Fruit fly (Drosophila melanogaster) whole organism, pupa: ENCODE measurements around the gene CG31922.

Experiments used
- CG10348 ChIP-seq: fragments of 200-800 bp; sonication (Bioruptor generic); IDR thresholded peaks from 2 replicates; pipeline ENCODE4 v1.3.6; 2022; ENCODE audit warnings: missing biosample characterization, missing genetic modification characterization
- CG12605 ChIP-seq: fragments of 200-800 bp; sonication (Bioruptor generic); IDR thresholded peaks from 2 replicates; pipeline ENCODE4 v1.3.6; 2022; ENCODE audit warnings: missing biosample characterization, missing genetic modification characterization
- CG13204 ChIP-seq: fragments of 200-800 bp; sonication (Bioruptor generic); optimal IDR thresholded peaks from 2 replicates; lab custom pipeline; 2018; ENCODE audit warnings: missing biosample characterization, mild to moderate bottlenecking, missing genetic modification characterization, moderate library complexity
- CG14655 ChIP-seq: fragments of 200-800 bp; sonication (Bioruptor generic); optimal IDR thresholded peaks from 3 replicates; lab custom pipeline; 2017; ENCODE audit warnings: mild to moderate bottlenecking, missing biosample characterization, missing genetic modification reagents, missing genetic modification characterization
- CG15710 ChIP-seq: fragments of 200-800 bp; sonication (Bioruptor generic); optimal IDR thresholded peaks from 2 replicates; lab custom pipeline; 2018; ENCODE audit warnings: missing biosample characterization, mild to moderate bottlenecking, missing genetic modification characterization, moderate library complexity
- CG17806 ChIP-seq: fragments of 200-800 bp; sonication (Bioruptor generic); optimal IDR thresholded peaks from 2 replicates; lab custom pipeline; 2018; ENCODE audit warnings: missing biosample characterization, mild to moderate bottlenecking, missing genetic modification characterization, moderate library complexity
- CG32121 ChIP-seq: fragments of 200-800 bp; sonication (Bioruptor generic); IDR thresholded peaks from 2 replicates; pipeline ENCODE4 v1.3.6; 2022; ENCODE audit warnings: missing biosample characterization, missing genetic modification characterization
- CG34367 ChIP-seq: fragments of 200-800 bp; sonication (Bioruptor generic); optimal IDR thresholded peaks from 2 replicates; lab custom pipeline; 2018; ENCODE audit warnings: missing biosample characterization, mild to moderate bottlenecking, missing genetic modification characterization
- CG4496 ChIP-seq: fragments of 200-800 bp; sonication (Bioruptor generic); IDR thresholded peaks from 3 replicates; pipeline ENCODE4 v1.3.6; 2022; ENCODE audit warnings: missing biosample characterization, missing genetic modification characterization
- CG8159 ChIP-seq: fragments of 200-800 bp; sonication (Bioruptor generic); optimal IDR thresholded peaks from 3 replicates; lab custom pipeline; 2018; ENCODE audit warnings: missing biosample characterization, mild to moderate bottlenecking, missing genetic modification characterization, moderate library complexity
- CG8301 ChIP-seq: fragments of 200-800 bp; sonication (Bioruptor generic); optimal IDR thresholded peaks from 2 replicates; lab custom pipeline; 2018; ENCODE audit warnings: missing biosample characterization, mild to moderate bottlenecking, missing genetic modification characterization
- CG9948 ChIP-seq: fragments of 200-800 bp; sonication (Bioruptor generic); optimal IDR thresholded peaks from 2 replicates; lab custom pipeline; 2018; ENCODE audit warnings: missing biosample characterization, mild to moderate bottlenecking, missing genetic modification characterization, moderate library complexity
- D1 ChIP-seq: fragments of 200-800 bp; sonication (Bioruptor generic); optimal IDR thresholded peaks from 2 replicates; lab custom pipeline; 2018; ENCODE audit warnings: missing biosample characterization, mild to moderate bottlenecking, missing genetic modification characterization, moderate library complexity
- EcR ChIP-seq: fragments of 200-800 bp; sonication (Bioruptor generic); optimal IDR thresholded peaks from 3 replicates; lab custom pipeline; 2019; ENCODE audit warnings: missing biosample characterization, missing genetic modification characterization, mild to moderate bottlenecking, moderate library complexity, missing genetic modification reagents
- Ets98B ChIP-seq: fragments of 200-800 bp; sonication (Bioruptor generic); IDR thresholded peaks from 2 replicates; pipeline ENCODE4 v1.3.6; 2022; ENCODE audit warnings: missing biosample characterization, missing genetic modification characterization
- Pif1A ChIP-seq: fragments of 200-800 bp; sonication (Bioruptor generic); optimal IDR thresholded peaks from 3 replicates; lab custom pipeline; 2016; ENCODE audit warnings: missing biosample characterization, missing genetic modification characterization
- Pif1B ChIP-seq: fragments of 200-800 bp; sonication (Bioruptor generic); optimal IDR thresholded peaks from 3 replicates; lab custom pipeline; 2016; ENCODE audit warnings: missing biosample characterization, missing genetic modification characterization
- Snoo ChIP-seq: fragments of 200-800 bp; sonication (Bioruptor generic); optimal IDR thresholded peaks from 3 replicates; lab custom pipeline; 2017; ENCODE audit warnings: missing biosample characterization, mild to moderate bottlenecking, missing genetic modification characterization, inconsistent platforms
- fd96Ca ChIP-seq: fragments of 200-800 bp; sonication (Bioruptor generic); IDR thresholded peaks from 3 replicates; pipeline ENCODE4 v1.3.6; 2022; ENCODE audit warnings: missing biosample characterization, missing genetic modification characterization
- gl ChIP-seq: fragments of 200-800 bp; sonication (Bioruptor generic); optimal IDR thresholded peaks from 2 replicates; lab custom pipeline; 2018; ENCODE audit warnings: missing biosample characterization, mild to moderate bottlenecking, missing genetic modification characterization
- rn ChIP-seq: fragments of 200-800 bp; sonication (Bioruptor generic); IDR thresholded peaks from 2 replicates; pipeline ENCODE4 v1.3.6; 2022; ENCODE audit warnings: missing biosample characterization, missing genetic modification characterization

The CG31922 gene

dm6 chr2L:1125437-1125836, 44.5 kb upstream of the CG31922 start:
- TF ChIP-seq CG4496 (GFP tag; lab: Robert Waterston, UW): peak; percentile 25; the same call in 1 of the 3 replicates
- no peak for TF ChIP-seq CG34367 (tag; lab: Kevin White, UChicago)
- no peak for TF ChIP-seq CG15710
- 0 out of 2 replicates have a peak, but pooled peaks have one; percentile 18 for TF ChIP-seq CG12605 (GFP tag; lab: Robert Waterston, UW)
- no peak for TF ChIP-seq CG8301 (tag; lab: Kevin White, UChicago)

- TF ChIP-seq CG17806 (tag; lab: Kevin White, UChicago): no peak
- no peak for TF ChIP-seq Pif1A (GFP tag; lab: Kevin White, UChicago)
- no peak for TF ChIP-seq Pif1B (GFP tag; lab: Kevin White, UChicago)
- TF ChIP-seq CG15710: no peak
- TF ChIP-seq CG8301 (tag; lab: Kevin White, UChicago): no peak
- no peak for TF ChIP-seq rn (GFP tag; lab: Robert Waterston, UW)
- TF ChIP-seq D1 (tag; lab: Kevin White, UChicago): no peak
- no peak for TF ChIP-seq CG9948 (tag; lab: Kevin White, UChicago)
- no peak for TF ChIP-seq EcR (GFP tag; lab: Kevin White, UChicago)
- TF ChIP-seq CG34367 (tag; lab: Kevin White, UChicago): no peak
- TF ChIP-seq gl (tag; lab: Kevin White, UChicago): no peak
- no peak for TF ChIP-seq CG12605 (GFP tag; lab: Robert Waterston, UW)
- TF ChIP-seq CG8159 (tag; lab: Kevin White, UChicago): no peak
- TF ChIP-seq CG13204: no peak
- no peak for TF ChIP-seq Ets98B
- TF ChIP-seq, all 21 proteins: peak for 0
These were observed 43.5 kb upstream of the CG31922 start for dm6 chr2L:1126527-1126926.

- TF ChIP-seq Snoo (tag; lab: Kevin White, UChicago) (no peak), EcR (GFP tag; lab: Kevin White, UChicago) (no peak), D1 (tag; lab: Kevin White, UChicago) (no peak), CG12605 (GFP tag; lab: Robert Waterston, UW) (no peak), rn (GFP tag; lab: Robert Waterston, UW) (no peak), CG13204 (no peak), CG17806 (tag; lab: Kevin White, UChicago) (no peak), CG34367 (tag; lab: Kevin White, UChicago) (no peak), CG4496 (GFP tag; lab: Robert Waterston, UW) (no peak), CG15710 (no peak), CG32121 (GFP tag; lab: Robert Waterston, UW) (no peak), CG8301 (tag; lab: Kevin White, UChicago) (no peak)
- TF ChIP-seq, all 21 proteins: peak for 0
These were observed 42.4 kb upstream of the CG31922 start for dm6 chr2L:1127434-1128089.

dm6 chr2L:1128344-1128931, 41.5 kb upstream of the CG31922 start:
- TF ChIP-seq CG34367 (tag; lab: Kevin White, UChicago) (no peak), CG8159 (tag; lab: Kevin White, UChicago) (no peak), CG14655 (GFP tag; lab: Kevin White, UChicago) (no peak), Snoo (tag; lab: Kevin White, UChicago) (no peak)

- TF ChIP-seq fd96Ca (GFP tag; lab: Robert Waterston, UW) (peak; percentile 45; the same call in 1 of the 3 replicates), Ets98B (peak; percentile 59), CG14655 (GFP tag; lab: Kevin White, UChicago) (peak; percentile 69), CG8159 (tag; lab: Kevin White, UChicago) (peak; percentile 72), CG9948 (tag; lab: Kevin White, UChicago) (peak; percentile 68), Pif1B (GFP tag; lab: Kevin White, UChicago) (peak; percentile 48), CG13204 (no peak), CG15710 (peak; percentile 69), CG32121 (GFP tag; lab: Robert Waterston, UW) (peak; percentile 66), D1 (tag; lab: Kevin White, UChicago) (no peak), CG34367 (tag; lab: Kevin White, UChicago) (peak; percentile 59), EcR (GFP tag; lab: Kevin White, UChicago) (no peak), CG4496 (GFP tag; lab: Robert Waterston, UW) (peak; percentile 73), CG8301 (tag; lab: Kevin White, UChicago) (peak; percentile 58), gl (tag; lab: Kevin White, UChicago) (no peak), CG10348 (GFP tag; lab: Robert Waterston, UW) (no peak), Snoo (tag; lab: Kevin White, UChicago) (peak; percentile 47), rn (GFP tag; lab: Robert Waterston, UW) (0 out of 2 replicates have a peak, but pooled peaks have one; percentile 18), Pif1A (GFP tag; lab: Kevin White, UChicago) (no peak), CG12605 (GFP tag; lab: Robert Waterston, UW) (0 out of 2 replicates have a peak, but pooled peaks have one; percentile 18), CG17806 (tag; lab: Kevin White, UChicago) (peak; percentile 59)
These were observed 40.8 kb upstream of the CG31922 start, which contains the start of the genes Pino and TBC1D23 for dm6 chr2L:1128932-1129887. Pino (minus strand) TSS chr2L:1128953. TBC1D23 (plus strand) TSS chr2L:1129316.
